Fruit fly (Drosophila melanogaster): ENCODE results near the gene CG31955.

- TF ChIP-seq CG9609 (GFP tag; optimal IDR thresholded peaks at IDR 0.05): no peak
- TF ChIP-seq bigmax (GFP tag; optimal IDR thresholded peaks at IDR 0.05): no peak
- TF ChIP-seq CG12236 (GFP tag; optimal IDR thresholded peaks at IDR 0.05): no peak
Observed at dm6 chr2L:3668451-3668850, 44.5 kb downstream of the CG31955 start, which contains the start of gene Sfp24Ba.

All from whole organism, embryonic.